Worm (Caenorhabditis elegans): ENCODE measurements around the gene Y116A8C.467.

ce11 chrIV:17025017-17025416 lies 38.6 kb downstream of the Y116A8C.467 start, which contains the start of gene dct-13:
- no peak for TF ChIP-seq elt-4 (tag; optimal IDR thresholded peaks at IDR 0.05)
- TF ChIP-seq fkh-10 (GFP tag; optimal IDR thresholded peaks at IDR 0.05) = no peak
- no peak for TF ChIP-seq ceh-2 (tag; optimal IDR thresholded peaks at IDR 0.05)
- no peak for TF ChIP-seq K02D7.2 (tag; optimal IDR thresholded peaks at IDR 0.05)
- TF ChIP-seq ceh-6 (GFP tag; optimal IDR thresholded peaks at IDR 0.05) = no peak

All from whole organism, late embryonic.